Fruit fly (Drosophila melanogaster) whole organism, prepupa: ENCODE measurements around the gene CG18269.
A peak's percentile ranks its signal among the peaks of the same experiment; 100 is the strongest.

Experiments used
- Blimp-1 ChIP-seq: fragments of 200-800 bp; sonication (Bioruptor generic); optimal IDR thresholded peaks from 3 replicates; lab custom pipeline; 2017; ENCODE audit warnings: missing biosample characterization, missing genetic modification characterization, mild to moderate bottlenecking, moderate library complexity, missing genetic modification reagents
- CG9139 ChIP-seq: fragments of 200-800 bp; sonication (Bioruptor generic); optimal IDR thresholded peaks from 3 replicates; lab custom pipeline; 2017; ENCODE audit warnings: missing biosample characterization, mild to moderate bottlenecking, missing genetic modification characterization
- Eip78C ChIP-seq: fragments of 200-800 bp; sonication (Bioruptor generic); peaks from one replicate; lab custom pipeline; 2016; ENCODE audit warnings: missing biosample characterization, missing genetic modification characterization
- Lpt ChIP-seq: fragments of 200-800 bp; sonication (Bioruptor generic); optimal IDR thresholded peaks from 3 replicates; lab custom pipeline; 2016; ENCODE audit warnings: missing biosample characterization, missing genetic modification characterization
- OdsH ChIP-seq: fragments of 200-800 bp; sonication (Bioruptor generic); optimal IDR thresholded peaks from 3 replicates; lab custom pipeline; 2016; ENCODE audit warnings: missing biosample characterization, missing genetic modification characterization
- Sox102F ChIP-seq: fragments of 200-800 bp; sonication (Bioruptor generic); optimal IDR thresholded peaks from 2 replicates; lab custom pipeline; 2016; ENCODE audit warnings: missing biosample characterization, mild to moderate bottlenecking, missing genetic modification characterization
- ss ChIP-seq, 2 experiments: fragments of 200-800 bp; sonication (Bioruptor generic); optimal IDR thresholded peaks; 2 replicates in 1 of 2; 3 replicates in 1 of 2; lab custom pipeline; 2017 to 2018; ENCODE audit warnings: mild to moderate bottlenecking in 2 of 2, missing biosample characterization in 2 of 2, missing genetic modification characterization in 2 of 2, moderate library complexity in 1 of 2
- svp ChIP-seq: fragments of 200-800 bp; sonication (Bioruptor generic); peaks from one replicate; lab custom pipeline; 2016; ENCODE audit warnings: missing biosample characterization, missing genetic modification characterization

dm6 chr2L:5567103-5567502, 15.5 kb downstream of the CG18269 start:
- TF ChIP-seq svp (GFP tag; lab: Kevin White, UChicago) (peak; percentile 36), Eip78C (GFP tag; lab: Kevin White, UChicago) (peak; percentile 72), OdsH (GFP tag; lab: Kevin White, UChicago) (peak; percentile 46), ss (GFP tag; optimal IDR thresholded peaks at IDR 0.05; lab: Kevin White, UChicago) (peak in 1 of 2 experiments; percentile 21), CG9139 (peak; percentile 20), Sox102F (GFP tag; lab: Kevin White, UChicago) (no peak), Blimp-1 (GFP tag; lab: Kevin White, UChicago) (no peak), Lpt (peak; percentile 60)
